ENCODE assay signal across 1 worm cellular context in the genomic region with DNA sequence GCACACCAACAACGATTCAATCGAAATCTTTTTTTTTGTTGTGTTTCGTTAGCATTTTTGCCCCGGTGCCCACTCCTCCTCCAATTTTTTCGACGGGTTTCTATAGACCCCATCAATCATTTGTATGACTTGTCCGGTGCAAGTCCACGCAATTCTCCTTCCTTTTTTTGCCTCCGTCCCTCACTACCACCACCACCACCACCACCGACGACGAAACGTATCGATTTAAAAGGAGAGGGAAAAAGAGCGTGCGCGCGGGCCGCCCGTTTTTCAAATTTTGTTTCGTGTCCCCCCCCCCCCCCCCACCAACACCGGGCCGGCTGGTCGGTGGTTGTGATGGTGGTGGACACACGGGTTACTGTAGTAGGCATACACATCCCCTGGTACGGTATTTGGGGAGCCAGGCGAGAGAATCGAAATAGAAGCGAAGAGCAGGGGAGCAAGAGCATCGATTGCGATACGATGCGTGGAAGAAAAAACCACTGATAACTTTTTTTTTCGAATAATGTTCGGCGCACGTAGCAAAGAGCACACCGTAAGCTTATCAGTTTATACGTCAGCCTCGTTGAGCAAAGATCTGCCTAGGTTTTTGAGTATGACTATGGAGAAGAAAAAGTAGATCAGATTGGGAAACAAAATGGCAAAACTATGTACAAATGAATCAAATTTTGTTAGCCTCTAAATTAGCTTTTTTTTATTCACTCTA.
TF ChIP-seq lines count a peak whose summit lies in the region.

No protein-coding gene starts in this region.

TF ChIP-seq in whole organism, L4 larva, 104 proteins besides CTCF, POLR2A, EP300 and RAD21 (continued from another document):
- TF ChIP-seq fos-1 (tag; optimal IDR thresholded peaks at IDR 0.05; lab: Kevin White, UChicago) (no peak), D1046.2 (GFP tag; IDR thresholded peaks at IDR 0.05; lab: Robert Waterston, UW) (0 out of 2 replicates have a peak, but pooled peaks have one; percentile 29), gei-8 (GFP tag; optimal IDR thresholded peaks at IDR 0.05; lab: Kevin White, UChicago) (no peak), daf-19 (GFP tag; conservative IDR thresholded peaks at IDR 0.05; lab: Robert Waterston, UW) (no peak), pqm-1 (tag; optimal IDR thresholded peaks at IDR 0.05; lab: Kevin White, UChicago) (peak; percentile 51), R02D3.7 (tag; optimal IDR thresholded peaks at IDR 0.05; lab: Kevin White, UChicago) (no peak), T26A8.4 (GFP tag; IDR thresholded peaks at IDR 0.05; lab: Robert Waterston, UW) (no peak), F10B5.3 (tag; optimal IDR thresholded peaks at IDR 0.05; lab: Kevin White, UChicago) (no peak), nhr-28 (tag; optimal IDR thresholded peaks at IDR 0.05; lab: Kevin White, UChicago) (peak; percentile 5), sdz-12 (GFP tag; optimal IDR thresholded peaks at IDR 0.05; lab: Kevin White, UChicago) (no peak), skn-1 (tag; optimal IDR thresholded peaks at IDR 0.05; lab: Kevin White, UChicago) (no peak), ZK546.5 (tag; optimal IDR thresholded peaks at IDR 0.05; lab: Kevin White, UChicago) (no peak), lim-7 (GFP tag; IDR thresholded peaks at IDR 0.05; lab: Robert Waterston, UW) (no peak), lin-29 (GFP tag; IDR thresholded peaks at IDR 0.05; lab: Robert Waterston, UW) (no peak), arid-1 (GFP tag; conservative IDR thresholded peaks at IDR 0.05; lab: Robert Waterston, UW) (no peak), ama-1 (optimal IDR thresholded peaks at IDR 0.05; lab: Kevin White, UChicago) (no peak), madf-9 (GFP tag; conservative IDR thresholded peaks at IDR 0.05; lab: Robert Waterston, UW) (no peak), nhr-25 (tag; optimal IDR thresholded peaks at IDR 0.05; lab: Kevin White, UChicago; ENCODE audit: borderline replicate concordance, insufficient read depth) (no peak), dmd-6 (GFP tag; IDR thresholded peaks at IDR 0.05; lab: Robert Waterston, UW) (peak; percentile 29; the same call in 1 of the 2 replicates), aha-1 (tag; lab: Kevin White, UChicago) (peak; percentile 29), ceh-82 (tag; optimal IDR thresholded peaks at IDR 0.05; lab: Kevin White, UChicago) (no peak), dve-1 (tag; optimal IDR thresholded peaks at IDR 0.05; lab: Kevin White, UChicago; ENCODE audit: insufficient read depth) (peak; percentile 25), F37D6.2 (tag; optimal IDR thresholded peaks at IDR 0.05; lab: Kevin White, UChicago) (no peak), nhr-237 (tag; optimal IDR thresholded peaks at IDR 0.05; lab: Kevin White, UChicago) (no peak), dpl-1 (GFP tag; optimal IDR thresholded peaks at IDR 0.05; lab: Kevin White, UChicago) (no peak), lsy-2 (tag; optimal IDR thresholded peaks at IDR 0.05; lab: Kevin White, UChicago) (no peak), madf-5 (GFP tag; IDR thresholded peaks at IDR 0.05; lab: Robert Waterston, UW) (no peak), mep-1 (tag; optimal IDR thresholded peaks at IDR 0.05; lab: Kevin White, UChicago) (peak; percentile 5), ztf-7 (tag; optimal IDR thresholded peaks at IDR 0.05; lab: Kevin White, UChicago) (no peak), duxl-1 (tag; optimal IDR thresholded peaks at IDR 0.05; lab: Kevin White, UChicago; ENCODE audit: poor library complexity) (no peak), php-3 (GFP tag; IDR thresholded peaks at IDR 0.05; lab: Robert Waterston, UW) (no peak), ceh-44 (GFP tag; IDR thresholded peaks at IDR 0.05; lab: Robert Waterston, UW) (no peak), mdl-1 (tag; optimal IDR thresholded peaks at IDR 0.05; lab: Kevin White, UChicago) (no peak), unc-62 (GFP tag; optimal IDR thresholded peaks at IDR 0.05 in 1 of 2; lab: Kevin White, UChicago) (peak in 1 of 2 experiments; percentile 83), unc-62 (tag; optimal IDR thresholded peaks at IDR 0.05; lab: Kevin White, UChicago) (no peak), nhr-48 (tag; optimal IDR thresholded peaks at IDR 0.05; lab: Kevin White, UChicago) (no peak), Y48G9A.11 (GFP tag; IDR thresholded peaks at IDR 0.05; lab: Robert Waterston, UW) (no peak), fkh-10 (GFP tag; optimal IDR thresholded peaks at IDR 0.05; lab: Kevin White, UChicago) (no peak), ctbp-1 (GFP tag; IDR thresholded peaks at IDR 0.05; lab: Robert Waterston, UW) (no peak), zfp-2 (tag; optimal IDR thresholded peaks at IDR 0.05; lab: Kevin White, UChicago) (no peak), Y105C5A.15 (GFP tag; IDR thresholded peaks at IDR 0.05; lab: Robert Waterston, UW) (no peak), hlh-11 (tag; optimal IDR thresholded peaks at IDR 0.05; lab: Kevin White, UChicago) (peak; percentile 17), nhr-10 (tag; optimal IDR thresholded peaks at IDR 0.05; lab: Kevin White, UChicago) (no peak), Y5F2A.4 (GFP tag; optimal IDR thresholded peaks at IDR 0.05; lab: Kevin White, UChicago) (no peak), tag-97 (GFP tag; IDR thresholded peaks at IDR 0.05; lab: Robert Waterston, UW) (no peak), egl-43 (GFP tag; IDR thresholded peaks at IDR 0.05; lab: Robert Waterston, UW) (no peak), nhr-77 (tag; optimal IDR thresholded peaks at IDR 0.05; lab: Kevin White, UChicago) (no peak), zip-2 (tag; optimal IDR thresholded peaks at IDR 0.05; lab: Kevin White, UChicago) (no peak), ceh-28 (tag; optimal IDR thresholded peaks at IDR 0.05; lab: Kevin White, UChicago) (no peak), zip-11 (GFP tag; IDR thresholded peaks at IDR 0.05; lab: Robert Waterston, UW) (no peak), F44E2.7 (GFP tag; IDR thresholded peaks at IDR 0.05; lab: Robert Waterston, UW) (no peak), vab-7 (GFP tag; IDR thresholded peaks at IDR 0.05; lab: Robert Waterston, UW) (no peak), ceh-62 (tag; optimal IDR thresholded peaks at IDR 0.05; lab: Kevin White, UChicago) (no peak), snpc-1.2 (GFP tag; IDR thresholded peaks at IDR 0.05; lab: Robert Waterston, UW) (no peak), F26F4.8 (GFP tag; conservative IDR thresholded peaks at IDR 0.05; lab: Robert Waterston, UW) (no peak), rbr-2 (tag; optimal IDR thresholded peaks at IDR 0.05; lab: Kevin White, UChicago) (no peak), daf-16 (GFP tag; optimal IDR thresholded peaks at IDR 0.05; lab: Kevin White, UChicago) (no peak), daf-16 (tag; optimal IDR thresholded peaks at IDR 0.05; lab: Kevin White, UChicago) (no peak), lin-1 (GFP tag; IDR thresholded peaks at IDR 0.05; lab: Robert Waterston, UW) (no peak), daf-12 (tag; optimal IDR thresholded peaks at IDR 0.05; lab: Kevin White, UChicago) (no peak), ceh-20 (GFP tag; IDR thresholded peaks at IDR 0.05; lab: Robert Waterston, UW) (peak; percentile 83), attf-4 (tag; optimal IDR thresholded peaks at IDR 0.05; lab: Kevin White, UChicago) (no peak), lin-38 (GFP tag; IDR thresholded peaks at IDR 0.05; lab: Robert Waterston, UW) (no peak), nhr-111 (GFP tag; optimal IDR thresholded peaks at IDR 0.05; lab: Kevin White, UChicago) (no peak), zag-1 (tag; optimal IDR thresholded peaks at IDR 0.05; lab: Kevin White, UChicago) (no peak), jun-1 (tag; optimal IDR thresholded peaks at IDR 0.05; lab: Kevin White, UChicago) (no peak), mes-2 (tag; optimal IDR thresholded peaks at IDR 0.05; lab: Kevin White, UChicago; ENCODE audit: poor library complexity, severe bottlenecking) (no peak), mdt-29 (GFP tag; IDR thresholded peaks at IDR 0.05; lab: Robert Waterston, UW) (no peak), nhr-41 (GFP tag; IDR thresholded peaks at IDR 0.05; lab: Robert Waterston, UW) (no peak), ztf-11 (tag; optimal IDR thresholded peaks at IDR 0.05; lab: Kevin White, UChicago) (no peak), daf-8 (GFP tag; IDR thresholded peaks at IDR 0.05; lab: Robert Waterston, UW) (no peak), egl-27 (tag; optimal IDR thresholded peaks at IDR 0.05; lab: Kevin White, UChicago) (no peak), nhr-76 (tag; optimal IDR thresholded peaks at IDR 0.05; lab: Kevin White, UChicago) (no peak)
TF ChIP-seq in whole organism, L4 larva: peak in this region for 12.
